Worm (Caenorhabditis elegans): ENCODE data around the gene Y38H6A.1.

Gene Y38H6A.1

DNA sequence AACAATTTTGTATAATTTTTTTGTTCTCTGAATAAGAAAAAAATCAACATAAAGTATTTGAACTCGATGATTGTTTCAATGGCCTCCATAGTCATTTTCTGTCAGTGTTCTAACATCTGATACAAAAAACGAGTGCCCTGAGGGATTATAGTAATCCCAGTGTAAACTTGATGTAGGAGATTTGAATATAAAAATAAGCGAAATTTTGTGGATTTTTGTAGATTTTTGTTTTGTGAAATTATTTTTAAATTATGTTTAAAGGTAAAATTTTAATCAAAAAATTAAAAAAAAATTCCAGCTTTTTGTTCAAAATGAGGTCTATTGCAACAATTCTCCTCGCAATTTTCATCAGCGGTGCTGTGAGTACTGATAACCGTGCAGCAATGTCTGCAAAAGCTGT, at the start of gene Y38H6A.1:
TSS of gene Y38H6A.1 (plus strand) at position 301 of the 400 bp plus-strand sequence.
- TF ChIP-seq gmeb-2 (tag; optimal IDR thresholded peaks at IDR 0.05) (no peak), nhr-232 (tag; optimal IDR thresholded peaks at IDR 0.05) (no peak), pros-1 (tag; optimal IDR thresholded peaks at IDR 0.05) (no peak), hlh-6 (tag; optimal IDR thresholded peaks at IDR 0.05) (no peak), ceh-24 (tag; optimal IDR thresholded peaks at IDR 0.05) (no peak), lim-6 (tag; optimal IDR thresholded peaks at IDR 0.05) (no peak), ceh-30 (tag; optimal IDR thresholded peaks at IDR 0.05) (no peak), hlh-13 (GFP tag; optimal IDR thresholded peaks at IDR 0.05) (no peak), pqm-1 (tag; optimal IDR thresholded peaks at IDR 0.05) (no peak), sox-2 (GFP tag; IDR thresholded peaks at IDR 0.05) (no peak), ceh-14 (tag; optimal IDR thresholded peaks at IDR 0.05) (no peak)

ce11 chrV:20276923-20277322, 48.6 kb upstream of the Y38H6A.1 start:
- no peak for TF ChIP-seq tbx-2 (tag; optimal IDR thresholded peaks at IDR 0.05)
- TF ChIP-seq lim-6 (tag; optimal IDR thresholded peaks at IDR 0.05): no peak
- TF ChIP-seq hlh-30 (tag; optimal IDR thresholded peaks at IDR 0.05; ENCODE audit: insufficient read depth): no peak
- TF ChIP-seq ceh-45 (GFP tag; IDR thresholded peaks at IDR 0.05): no peak
- no peak for TF ChIP-seq ceh-30 (tag; optimal IDR thresholded peaks at IDR 0.05)
- no peak for TF ChIP-seq C38D4.7 (GFP tag; optimal IDR thresholded peaks at IDR 0.05)
- TF ChIP-seq unc-55 (GFP tag; optimal IDR thresholded peaks at IDR 0.05): no peak
- no peak for TF ChIP-seq pha-4 (tag; optimal IDR thresholded peaks at IDR 0.05)
- no peak for TF ChIP-seq ttx-3 (tag; optimal IDR thresholded peaks at IDR 0.05)

ce11 chrV:20279309-20279708, 46.2 kb upstream of the Y38H6A.1 start:
- no peak for TF ChIP-seq hlh-13 (GFP tag; optimal IDR thresholded peaks at IDR 0.05)
- no peak for TF ChIP-seq ets-4 (tag; optimal IDR thresholded peaks at IDR 0.05)
- TF ChIP-seq zip-5 (tag; optimal IDR thresholded peaks at IDR 0.05): no peak
- no peak for TF ChIP-seq dve-1 (tag; optimal IDR thresholded peaks at IDR 0.05)
- TF ChIP-seq pax-1 (tag; optimal IDR thresholded peaks at IDR 0.05): no peak
- no peak for TF ChIP-seq pros-1 (tag; optimal IDR thresholded peaks at IDR 0.05)
- no peak for TF ChIP-seq hlh-8 (tag; optimal IDR thresholded peaks at IDR 0.05)

DNA sequence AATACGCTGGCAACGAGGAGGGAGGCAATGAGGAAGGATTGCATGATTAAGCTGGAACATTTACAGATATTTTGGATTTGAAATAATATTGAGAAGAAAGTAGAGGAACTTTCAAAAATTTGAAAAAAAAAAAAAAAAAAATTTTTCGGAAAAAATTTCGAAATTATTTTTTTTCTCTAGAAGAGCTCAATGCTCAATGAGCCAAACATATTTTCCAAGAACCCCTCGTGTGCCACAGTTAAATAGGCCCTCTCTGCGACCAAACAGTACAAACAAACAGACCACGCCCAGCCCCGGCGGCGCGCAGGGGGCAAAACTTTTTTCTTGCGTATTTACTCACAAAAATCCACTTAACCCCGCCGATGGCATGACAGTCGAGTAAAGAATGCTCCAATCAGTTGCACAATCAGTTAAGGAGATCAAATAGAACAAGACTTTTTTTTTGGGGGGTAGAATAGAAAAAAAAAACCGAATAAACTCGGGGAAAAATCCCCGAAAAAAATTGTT, 45.7 kb upstream of the Y38H6A.1 start, which contains the start of gene pqn-94:
TSS of gene pqn-94 (minus strand) at position 51 of the 507 bp plus-strand sequence.
- peak; percentile 33 for TF ChIP-seq pha-2 (tag; optimal IDR thresholded peaks at IDR 0.05)
- no peak for TF ChIP-seq nfya-1 (tag; optimal IDR thresholded peaks at IDR 0.05)
- TF ChIP-seq ceh-31 (tag; optimal IDR thresholded peaks at IDR 0.05): no peak
- TF ChIP-seq ref-2 (tag; optimal IDR thresholded peaks at IDR 0.05): no peak
- no peak for TF ChIP-seq unc-3 (GFP tag; conservative IDR thresholded peaks at IDR 0.05)
- TF ChIP-seq unc-3 (tag; optimal IDR thresholded peaks at IDR 0.05): no peak
- no peak for TF ChIP-seq ztf-16 (tag; optimal IDR thresholded peaks at IDR 0.05)

ce11 chrV:20282827-20283226, 42.7 kb upstream of the Y38H6A.1 start:
- TF ChIP-seq zip-5 (tag; optimal IDR thresholded peaks at IDR 0.05) (no peak), pha-2 (tag; optimal IDR thresholded peaks at IDR 0.05) (no peak), mec-3 (tag; optimal IDR thresholded peaks at IDR 0.05; ENCODE audit: borderline replicate concordance) (no peak), nfya-1 (tag; optimal IDR thresholded peaks at IDR 0.05) (no peak), sox-2 (GFP tag; IDR thresholded peaks at IDR 0.05) (no peak), ztf-16 (tag; optimal IDR thresholded peaks at IDR 0.05) (no peak), pros-1 (tag; optimal IDR thresholded peaks at IDR 0.05) (no peak), ceh-6 (GFP tag; optimal IDR thresholded peaks at IDR 0.05) (no peak), ttx-3 (tag; optimal IDR thresholded peaks at IDR 0.05) (no peak), fkh-6 (tag; optimal IDR thresholded peaks at IDR 0.05) (no peak), ceh-2 (tag; optimal IDR thresholded peaks at IDR 0.05) (no peak), lin-11 (tag; optimal IDR thresholded peaks at IDR 0.05) (no peak), npax-4 (tag; optimal IDR thresholded peaks at IDR 0.05) (no peak), pax-1 (tag; optimal IDR thresholded peaks at IDR 0.05) (no peak), che-1 (tag; optimal IDR thresholded peaks at IDR 0.05) (no peak), elt-4 (tag; optimal IDR thresholded peaks at IDR 0.05) (no peak), ceh-34 (tag; optimal IDR thresholded peaks at IDR 0.05) (no peak), hlh-15 (tag; optimal IDR thresholded peaks at IDR 0.05) (no peak), K09A11.1 (tag; optimal IDR thresholded peaks at IDR 0.05; ENCODE audit: insufficient read depth) (no peak)

Measured in whole organism, late embryonic.